Worm (Caenorhabditis elegans) whole organism, early embryonic: ENCODE measurements around the gene ndg-4.

Source experiments
- hmg-4 ChIP-seq: fragments of 200-800 bp; sonication (Bioruptor generic); optimal IDR thresholded peaks from 2 replicates; lab custom pipeline; 2018; ENCODE audit warnings: mild to moderate bottlenecking, missing genetic modification characterization, missing compliant biosample characterization
- hnd-1 ChIP-seq: sonication (generic microtip); optimal IDR thresholded peaks from 2 replicates; lab custom pipeline; 2016; ENCODE audit warnings: missing genetic modification characterization, missing compliant biosample characterization
- tbx-11 ChIP-seq: fragments of 200-800 bp; sonication (Bioruptor generic); IDR thresholded peaks from 2 replicates; pipeline ENCODE4 v1.3.6; 2022; ENCODE audit warnings: missing genetic modification characterization, missing compliant biosample characterization

ce11 chrIII:4448029-4448428 is 19.1 kb downstream of the ndg-4 start:
- TF ChIP-seq tbx-11 (GFP tag; lab: Robert Waterston, UW) (no peak), hmg-4 (GFP tag; lab: Kevin White, UChicago) (no peak), hnd-1 (tag; lab: Kevin White, UChicago) (no peak)
